Worm (Caenorhabditis elegans): ENCODE results near the gene pdf-1.

pdf-1 gene

ce11 chrIII:6895677-6896076, 16.6 kb downstream of the pdf-1 start:
- no peak for TF ChIP-seq nfya-2 (GFP tag; IDR thresholded peaks at IDR 0.05)

DNA sequence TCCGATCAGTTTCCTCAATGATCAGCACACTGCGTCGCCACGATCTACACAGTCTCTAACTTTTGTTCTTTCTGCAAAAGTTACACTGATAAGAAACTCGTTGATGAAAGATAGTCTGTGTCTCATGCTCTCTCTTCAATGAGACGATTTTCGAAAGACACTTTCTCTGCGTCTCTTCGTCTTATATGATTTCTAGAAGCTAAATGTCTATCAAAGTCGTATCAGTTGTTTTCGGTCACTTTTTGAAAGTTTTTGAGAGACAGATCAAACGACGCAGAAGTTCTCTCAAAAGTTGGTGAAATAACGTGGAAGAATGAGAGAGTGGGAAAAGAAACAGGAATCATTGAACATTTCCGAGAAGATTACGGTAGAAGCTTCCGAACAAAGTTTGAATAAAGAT, 17.1 kb downstream of the pdf-1 start:
- TF ChIP-seq ets-4 (GFP tag; optimal IDR thresholded peaks at IDR 0.05) (peak; percentile 49), snpc-1.3 (tag; optimal IDR thresholded peaks at IDR 0.05; ENCODE audit: insufficient read depth) (no peak), madf-10 (tag; optimal IDR thresholded peaks at IDR 0.05) (no peak), pha-4 (tag; optimal IDR thresholded peaks at IDR 0.05) (peak; percentile 20), mcd-1 (GFP tag; IDR thresholded peaks at IDR 0.05) (peak; percentile 43; the same call in 1 of the 2 replicates), F55B11.4 (tag; optimal IDR thresholded peaks at IDR 0.05; ENCODE audit: borderline replicate concordance, insufficient read depth) (no peak), C06A6.2 (GFP tag; conservative IDR thresholded peaks at IDR 0.05) (0 out of 2 replicates have a peak, but pooled peaks have one; percentile 36), let-526 (GFP tag; IDR thresholded peaks at IDR 0.05) (no peak), dox-1 (GFP tag; IDR thresholded peaks at IDR 0.05) (peak; percentile 47; the same call in 1 of the 2 replicates), B0336.3 (GFP tag; IDR thresholded peaks at IDR 0.05) (peak; percentile 75), madf-6 (GFP tag; IDR thresholded peaks at IDR 0.05) (peak; percentile 31; the same call in 1 of the 2 replicates), nfya-2 (GFP tag; IDR thresholded peaks at IDR 0.05) (no peak), xnd-1 (tag; optimal IDR thresholded peaks at IDR 0.05) (no peak), hmg-1.2 (GFP tag; IDR thresholded peaks at IDR 0.05) (peak; percentile 73), lir-1 (GFP tag; conservative IDR thresholded peaks at IDR 0.05) (peak; percentile 25; the same call in 1 of the 2 replicates), tbp1 (GFP tag; optimal IDR thresholded peaks at IDR 0.05) (peak; percentile 54), pbrm-1 (GFP tag; IDR thresholded peaks at IDR 0.05) (no peak), somi-1 (GFP tag; optimal IDR thresholded peaks at IDR 0.05) (peak; percentile 58), nhr-90 (tag; optimal IDR thresholded peaks at IDR 0.05) (no peak), nhr-80 (tag; optimal IDR thresholded peaks at IDR 0.05) (peak; percentile 94), hlh-26 (GFP tag; conservative IDR thresholded peaks at IDR 0.05) (no peak), Y53F4B.3 (GFP tag; IDR thresholded peaks at IDR 0.05) (no peak), chd-7 (tag; optimal IDR thresholded peaks at IDR 0.05) (peak; percentile 52), nfyb-1 (GFP tag; IDR thresholded peaks at IDR 0.05) (peak; percentile 45; the same call in 1 of the 2 replicates), Y56A3A.18 (GFP tag; IDR thresholded peaks at IDR 0.05) (peak; percentile 72; the same call in 1 of the 2 replicates), snpc-4 (GFP tag; optimal IDR thresholded peaks at IDR 0.05) (no peak), snpc-4 (tag; optimal IDR thresholded peaks at IDR 0.05) (peak in 1 of 4 experiments; percentile 39), lin-40 (tag; optimal IDR thresholded peaks at IDR 0.05) (peak; percentile 74), cebp-1 (GFP tag; IDR thresholded peaks at IDR 0.05) (no peak), cebp-1 (tag; optimal IDR thresholded peaks at IDR 0.05) (peak; percentile 74), ztf-26 (tag; optimal IDR thresholded peaks at IDR 0.05) (peak; percentile 31), lin-54 (GFP tag; optimal IDR thresholded peaks at IDR 0.05) (peak; percentile 47), Y67H2A.10 (GFP tag; conservative IDR thresholded peaks at IDR 0.05) (no peak), atf-7 (tag; optimal IDR thresholded peaks at IDR 0.05) (peak; percentile 77), bed-2 (GFP tag; IDR thresholded peaks at IDR 0.05) (no peak), attf-5 (GFP tag; optimal IDR thresholded peaks at IDR 0.05) (peak; percentile 42), lin-26 (GFP tag; IDR thresholded peaks at IDR 0.05) (peak; percentile 41; the same call in 1 of the 2 replicates), ztf-22 (GFP tag; optimal IDR thresholded peaks at IDR 0.05) (peak; percentile 2), unc-62 (GFP tag; optimal IDR thresholded peaks at IDR 0.05) (peak; percentile 85), ama-1 (optimal IDR thresholded peaks at IDR 0.05) (no peak), ama-1 (GFP tag; optimal IDR thresholded peaks at IDR 0.05) (peak in 1 of 2 experiments; percentile 51), die-1 (tag; optimal IDR thresholded peaks at IDR 0.05) (peak; percentile 8), him-1 (tag; optimal IDR thresholded peaks at IDR 0.05) (peak; percentile 28), ccch-3 (GFP tag; optimal IDR thresholded peaks at IDR 0.05) (no peak)

All from whole organism, young adult.